Worm (Caenorhabditis elegans) whole organism, L3 larva: ENCODE measurements around the gene bir-1.

Experiments used
- ceh-28 ChIP-seq: fragments of 150-350 bp; optimal IDR thresholded peaks from 2 replicates; lab custom pipeline; 2014; ENCODE audit warnings: missing biosample characterization, missing genetic modification reagents, missing genetic modification characterization
- egl-27 ChIP-seq: sonication (generic microtip); optimal IDR thresholded peaks from 4 replicates; lab custom pipeline; 2017; ENCODE audit warnings: missing biosample characterization, missing genetic modification reagents, missing genetic modification characterization
- nfya-1 ChIP-seq: sonication (generic microtip); optimal IDR thresholded peaks from 2 replicates; lab custom pipeline; 2017; ENCODE audit warnings: missing genetic modification characterization, mild to moderate bottlenecking, missing compliant biosample characterization, antibody characterized with exemption, moderate library complexity; ENCODE audit not compliant: insufficient read depth
- pqm-1 ChIP-seq: fragments of 150-350 bp; optimal IDR thresholded peaks from 2 replicates; lab custom pipeline; 2017; ENCODE audit warnings: missing biosample characterization, missing genetic modification characterization, inconsistent platforms
- skn-1 ChIP-seq: fragments of 150-350 bp; optimal IDR thresholded peaks from 2 replicates; lab custom pipeline; 2014; ENCODE audit warnings: missing biosample characterization, missing genetic modification characterization
- snpc-4 ChIP-seq: fragments of 150-350 bp; optimal IDR thresholded peaks from 2 replicates; lab custom pipeline; 2014; ENCODE audit warnings: missing biosample characterization, missing genetic modification characterization
- unc-39 ChIP-seq: sonication (generic microtip); optimal IDR thresholded peaks from 4 replicates; lab custom pipeline; 2017; ENCODE audit warnings: missing biosample characterization, missing genetic modification characterization

DNA sequence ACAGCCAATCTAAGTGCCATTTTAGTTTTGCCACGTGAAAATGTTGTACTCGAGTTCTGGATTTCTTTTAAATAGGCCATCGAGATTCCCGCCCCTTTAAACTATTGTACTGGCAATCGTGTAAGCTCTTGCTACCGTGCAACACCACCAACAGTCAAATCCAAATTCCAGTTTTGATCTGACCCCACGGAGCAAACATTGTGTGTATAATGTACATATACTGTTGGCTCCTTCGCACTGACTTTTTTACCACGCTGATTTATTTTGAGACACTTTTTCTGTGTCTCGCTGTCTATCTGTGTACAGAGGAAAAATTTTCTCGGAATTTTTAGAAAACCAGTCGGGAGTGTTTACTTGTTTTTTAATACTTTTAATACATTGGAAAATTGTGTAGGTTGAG is 34.2 kb upstream of the bir-1 start, which contains the start of gene piit-1:
- TF ChIP-seq egl-27 (no peak), pqm-1 (no peak), skn-1 (tag; lab: Kevin White, UChicago) (no peak), snpc-4 (tag; lab: Kevin White, UChicago) (no peak), nfya-1 (no peak), ceh-28 (tag; lab: Kevin White, UChicago) (no peak), unc-39 (tag; lab: Kevin White, UChicago) (no peak)
